Worm (Caenorhabditis elegans) whole organism, L3 larva: ENCODE measurements around the gene nhr-164.

Experiments used
- R02D3.7 ChIP-seq: fragments of 150-350 bp; optimal IDR thresholded peaks from 2 replicates; lab custom pipeline; 2014; ENCODE audit warnings: missing biosample characterization, missing genetic modification characterization
- ZK546.5 ChIP-seq: sonication (generic microtip); optimal IDR thresholded peaks from 2 replicates; lab custom pipeline; 2017; ENCODE audit warnings: missing biosample characterization, missing genetic modification characterization
- ama-1 ChIP-seq: fragments of 150-350 bp; optimal IDR thresholded peaks from 2 replicates; lab custom pipeline; 2018
- ceh-16 ChIP-seq: sonication (generic microtip); optimal IDR thresholded peaks from 2 replicates; lab custom pipeline; 2017; ENCODE audit warnings: missing biosample characterization, missing genetic modification characterization
- ceh-28 ChIP-seq: fragments of 150-350 bp; optimal IDR thresholded peaks from 2 replicates; lab custom pipeline; 2014; ENCODE audit warnings: missing biosample characterization, missing genetic modification reagents, missing genetic modification characterization
- ceh-82 ChIP-seq: fragments of 150-350 bp; optimal IDR thresholded peaks from 2 replicates; lab custom pipeline; 2014; ENCODE audit warnings: missing biosample characterization, missing genetic modification characterization
- ceh-9 ChIP-seq: sonication (generic microtip); optimal IDR thresholded peaks from 2 replicates; lab custom pipeline; 2018; ENCODE audit warnings: missing biosample characterization, missing genetic modification characterization
- daf-12 ChIP-seq: fragments of 150-350 bp; optimal IDR thresholded peaks from 2 replicates; lab custom pipeline; 2014; ENCODE audit warnings: missing biosample characterization, missing genetic modification reagents, missing genetic modification characterization
- egl-27 ChIP-seq: sonication (generic microtip); optimal IDR thresholded peaks from 4 replicates; lab custom pipeline; 2017; ENCODE audit warnings: missing biosample characterization, missing genetic modification reagents, missing genetic modification characterization
- egl-5 ChIP-seq: fragments of 150-350 bp; optimal IDR thresholded peaks from 2 replicates; lab custom pipeline; 2017; ENCODE audit warnings: missing biosample characterization, missing genetic modification reagents, missing genetic modification characterization, inconsistent platforms
- elt-1 ChIP-seq: fragments of 150-350 bp; optimal IDR thresholded peaks from 2 replicates; lab custom pipeline; 2014; ENCODE audit warnings: missing biosample characterization, missing genetic modification characterization
- elt-2 ChIP-seq: sonication (generic microtip); optimal IDR thresholded peaks from 2 replicates; lab custom pipeline; 2016; ENCODE audit warnings: missing genetic modification reagents, mild to moderate bottlenecking, missing genetic modification characterization, missing compliant biosample characterization
- elt-3 ChIP-seq, 3 experiments: fragments of 150-350 bp in 1 of 3; sonication (generic microtip) in 2 of 3; optimal IDR thresholded peaks; 2 replicates in 2 of 3; 4 replicates in 1 of 3; lab custom pipeline; 2014 to 2017; ENCODE audit warnings: missing biosample characterization in 3 of 3, missing genetic modification characterization in 3 of 3
- eor-1 ChIP-seq, 2 experiments: fragments of 150-350 bp; optimal IDR thresholded peaks; 2 replicates each; lab custom pipeline; 2014 to 2018; ENCODE audit warnings: missing biosample characterization in 2 of 2, missing genetic modification characterization in 2 of 2
- fkh-2 ChIP-seq: fragments of 150-350 bp; optimal IDR thresholded peaks from 2 replicates; lab custom pipeline; 2014; ENCODE audit warnings: missing biosample characterization, missing genetic modification reagents, missing genetic modification characterization
- fos-1 ChIP-seq: fragments of 150-350 bp; optimal IDR thresholded peaks from 2 replicates; lab custom pipeline; 2014; ENCODE audit warnings: missing biosample characterization, missing genetic modification characterization
- hmg-11 ChIP-seq: sonication (generic microtip); optimal IDR thresholded peaks from 2 replicates; lab custom pipeline; 2016; ENCODE audit warnings: missing genetic modification characterization, missing compliant biosample characterization
- lin-15B ChIP-seq: fragments of 150-350 bp; optimal IDR thresholded peaks from 2 replicates; lab custom pipeline; 2014; ENCODE audit warnings: missing biosample characterization, missing genetic modification characterization
- lin-39 ChIP-seq: fragments of 150-350 bp; optimal IDR thresholded peaks from 2 replicates; lab custom pipeline; 2018; ENCODE audit warnings: missing biosample characterization, missing genetic modification reagents, missing genetic modification characterization
- lsy-12 ChIP-seq: sonication (generic microtip); optimal IDR thresholded peaks from 2 replicates; lab custom pipeline; 2016; ENCODE audit warnings: mild to moderate bottlenecking, missing genetic modification characterization, missing compliant biosample characterization
- mdl-1 ChIP-seq: fragments of 150-350 bp; optimal IDR thresholded peaks from 2 replicates; lab custom pipeline; 2014; ENCODE audit warnings: missing biosample characterization, missing genetic modification characterization
- mml-1 ChIP-seq: fragments of 150-350 bp; sonication (generic microtip); optimal IDR thresholded peaks from 3 replicates; lab custom pipeline; 2014; ENCODE audit warnings: missing biosample characterization, missing genetic modification characterization
- nfya-1 ChIP-seq: sonication (generic microtip); optimal IDR thresholded peaks from 2 replicates; lab custom pipeline; 2017; ENCODE audit warnings: missing genetic modification characterization, mild to moderate bottlenecking, missing compliant biosample characterization, antibody characterized with exemption, moderate library complexity; ENCODE audit not compliant: insufficient read depth
- nhr-11 ChIP-seq: fragments of 150-350 bp; optimal IDR thresholded peaks from 2 replicates; lab custom pipeline; 2014; ENCODE audit warnings: missing biosample characterization, missing genetic modification characterization
- nhr-12 ChIP-seq: fragments of 150-350 bp; optimal IDR thresholded peaks from 2 replicates; lab custom pipeline; 2014; ENCODE audit warnings: missing biosample characterization, missing genetic modification characterization
- nhr-237 ChIP-seq: fragments of 150-350 bp; optimal IDR thresholded peaks from 2 replicates; lab custom pipeline; 2014; ENCODE audit warnings: missing biosample characterization, missing genetic modification characterization
- nhr-25 ChIP-seq: sonication (generic microtip); optimal IDR thresholded peaks from 2 replicates; lab custom pipeline; 2017; ENCODE audit warnings: missing biosample characterization, missing genetic modification characterization
- nhr-43 ChIP-seq: sonication (generic microtip); optimal IDR thresholded peaks from 2 replicates; lab custom pipeline; 2016; ENCODE audit warnings: mild to moderate bottlenecking, missing genetic modification characterization, missing compliant biosample characterization; ENCODE audit not compliant: poor library complexity, severe bottlenecking
- nhr-67 ChIP-seq: fragments of 150-350 bp; optimal IDR thresholded peaks from 2 replicates; lab custom pipeline; 2014; ENCODE audit warnings: missing biosample characterization, missing genetic modification characterization
- nhr-76 ChIP-seq: fragments of 150-350 bp; sonication (generic microtip); optimal IDR thresholded peaks from 5 replicates; lab custom pipeline; 2014; ENCODE audit warnings: missing biosample characterization, missing genetic modification characterization
- nhr-77 ChIP-seq: fragments of 150-350 bp; optimal IDR thresholded peaks from 2 replicates; lab custom pipeline; 2014; ENCODE audit warnings: missing biosample characterization, missing genetic modification characterization
- pha-4 ChIP-seq: fragments of 150-350 bp; optimal IDR thresholded peaks from 2 replicates; lab custom pipeline; 2014; ENCODE audit warnings: missing biosample characterization, missing genetic modification reagents, missing genetic modification characterization
- pqm-1 ChIP-seq: fragments of 150-350 bp; optimal IDR thresholded peaks from 2 replicates; lab custom pipeline; 2017; ENCODE audit warnings: missing biosample characterization, missing genetic modification characterization, inconsistent platforms
- sea-2 ChIP-seq: fragments of 150-350 bp; sonication (generic microtip); optimal IDR thresholded peaks from 4 replicates; lab custom pipeline; 2014; ENCODE audit warnings: missing biosample characterization, missing genetic modification reagents, missing genetic modification characterization
- skn-1 ChIP-seq: fragments of 150-350 bp; optimal IDR thresholded peaks from 2 replicates; lab custom pipeline; 2014; ENCODE audit warnings: missing biosample characterization, missing genetic modification characterization
- snpc-4 ChIP-seq: fragments of 150-350 bp; optimal IDR thresholded peaks from 2 replicates; lab custom pipeline; 2014; ENCODE audit warnings: missing biosample characterization, missing genetic modification characterization
- unc-39 ChIP-seq: sonication (generic microtip); optimal IDR thresholded peaks from 4 replicates; lab custom pipeline; 2017; ENCODE audit warnings: missing biosample characterization, missing genetic modification characterization
- unc-62 ChIP-seq: fragments of 150-350 bp; sonication (generic microtip); optimal IDR thresholded peaks from 4 replicates; lab custom pipeline; 2014; ENCODE audit warnings: missing biosample characterization, missing genetic modification reagents, missing genetic modification characterization
- zag-1 ChIP-seq: fragments of 150-350 bp; optimal IDR thresholded peaks from 2 replicates; lab custom pipeline; 2014; ENCODE audit warnings: missing biosample characterization, missing genetic modification characterization
- ztf-11 ChIP-seq: fragments of 150-350 bp; optimal IDR thresholded peaks from 2 replicates; lab custom pipeline; 2014; ENCODE audit warnings: missing biosample characterization, missing genetic modification characterization
- ztf-4 ChIP-seq: fragments of 150-350 bp; optimal IDR thresholded peaks from 2 replicates; lab custom pipeline; 2014; ENCODE audit warnings: missing biosample characterization, missing genetic modification characterization

The nhr-164 gene

DNA sequence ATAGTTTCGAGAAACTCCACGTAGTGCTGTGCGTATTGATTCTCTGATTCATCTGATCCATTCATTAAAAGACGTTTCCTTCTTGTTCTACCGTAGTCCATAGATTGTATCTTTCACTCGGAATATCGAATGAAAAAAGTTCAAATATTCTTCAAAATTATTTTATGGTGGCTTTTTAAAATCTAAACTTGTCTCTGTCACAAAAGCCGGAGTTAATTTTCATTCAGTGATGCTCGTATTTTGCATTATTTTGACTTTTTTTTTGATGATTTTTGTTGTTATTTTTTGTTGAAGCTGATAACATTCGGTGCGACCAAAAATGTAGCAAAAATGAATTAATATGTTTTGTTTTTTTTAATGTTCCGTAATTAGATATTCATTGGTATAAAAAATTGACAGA, at the start of gene nhr-164:
nhr-164 (minus strand) TSS at position 101 of the 400 bp plus-strand sequence.
- no peak for TF ChIP-seq ztf-11 (tag; lab: Kevin White, UChicago)
- TF ChIP-seq unc-39 (tag; lab: Kevin White, UChicago): no peak
- no peak for TF ChIP-seq elt-3 (tag; optimal IDR thresholded peaks at IDR 0.05; lab: Kevin White, UChicago)
- no peak for TF ChIP-seq pqm-1 (tag; lab: Kevin White, UChicago)
- TF ChIP-seq mdl-1 (tag; lab: Kevin White, UChicago): no peak
- no peak for TF ChIP-seq egl-5
- TF ChIP-seq ZK546.5 (tag; lab: Kevin White, UChicago): no peak
- no peak for TF ChIP-seq pha-4 (tag; lab: Kevin White, UChicago)
- TF ChIP-seq nhr-25 (tag; lab: Kevin White, UChicago): no peak
- TF ChIP-seq nfya-1 (tag; lab: Kevin White, UChicago): no peak
- no peak for TF ChIP-seq elt-2 (tag; lab: Kevin White, UChicago)
- TF ChIP-seq zag-1: no peak

DNA sequence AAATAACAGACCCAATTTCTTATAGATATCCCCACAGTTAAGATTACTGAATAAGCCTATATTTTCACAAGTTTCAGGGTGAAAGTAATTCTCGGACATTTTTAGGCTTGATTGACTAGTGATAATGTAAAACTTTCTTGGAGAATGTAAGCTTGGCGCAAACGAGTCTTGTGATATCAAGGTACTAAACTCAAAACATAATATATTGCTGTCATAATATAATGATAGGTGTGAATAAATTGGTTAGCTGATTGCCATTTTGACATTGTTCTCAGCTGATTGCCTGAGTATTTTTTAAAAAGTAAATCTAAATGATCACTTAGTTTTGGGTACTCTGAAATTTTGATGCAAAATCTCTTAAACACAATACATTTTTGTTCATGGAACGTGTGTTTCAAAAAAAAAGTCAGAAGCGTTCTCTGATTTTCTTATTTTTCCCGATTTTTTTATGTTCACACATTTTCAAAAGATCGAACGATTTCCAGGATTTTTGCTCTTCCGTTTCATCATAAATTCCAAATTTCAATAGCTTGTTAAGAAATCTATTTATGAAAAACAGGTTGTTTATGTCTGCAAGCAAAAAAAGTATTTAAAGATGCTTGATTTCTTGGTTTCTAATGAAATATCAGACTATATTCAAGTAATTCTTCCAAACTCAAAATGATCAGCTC, 45.9 kb upstream of the nhr-164 start, which contains the start of the genes srw-19 and srx-51:
srw-19 (minus strand) TSS at position 101 of the 671 bp plus-strand sequence.
srx-51 (plus strand) TSS at position 621 of the 671 bp plus-strand sequence.
- no peak for TF ChIP-seq ceh-9 (tag; lab: Kevin White, UChicago)
- no peak for TF ChIP-seq nhr-11
- no peak for TF ChIP-seq ztf-11 (tag; lab: Kevin White, UChicago)
- no peak for TF ChIP-seq lin-15B (tag; lab: Kevin White, UChicago)
- no peak for TF ChIP-seq fos-1
- TF ChIP-seq ceh-28 (tag; lab: Kevin White, UChicago): no peak
- TF ChIP-seq elt-3 (tag; optimal IDR thresholded peaks at IDR 0.05; lab: Kevin White, UChicago): no peak
- TF ChIP-seq lsy-12 (tag; lab: Kevin White, UChicago): no peak
- no peak for TF ChIP-seq nhr-76 (tag; lab: Kevin White, UChicago)
- TF ChIP-seq ZK546.5 (tag; lab: Kevin White, UChicago): no peak
- TF ChIP-seq nhr-67 (tag; lab: Kevin White, UChicago): no peak
- no peak for TF ChIP-seq ama-1 (lab: Kevin White, UChicago)
- TF ChIP-seq nhr-25 (tag; lab: Kevin White, UChicago): no peak
- TF ChIP-seq ztf-4 (tag; lab: Kevin White, UChicago): no peak
- TF ChIP-seq egl-27 (tag; lab: Kevin White, UChicago): no peak
- TF ChIP-seq elt-2 (tag; lab: Kevin White, UChicago): no peak
- no peak for TF ChIP-seq ceh-16 (tag; lab: Kevin White, UChicago)
- no peak for TF ChIP-seq R02D3.7 (tag; lab: Kevin White, UChicago)
- TF ChIP-seq nhr-12: no peak

DNA sequence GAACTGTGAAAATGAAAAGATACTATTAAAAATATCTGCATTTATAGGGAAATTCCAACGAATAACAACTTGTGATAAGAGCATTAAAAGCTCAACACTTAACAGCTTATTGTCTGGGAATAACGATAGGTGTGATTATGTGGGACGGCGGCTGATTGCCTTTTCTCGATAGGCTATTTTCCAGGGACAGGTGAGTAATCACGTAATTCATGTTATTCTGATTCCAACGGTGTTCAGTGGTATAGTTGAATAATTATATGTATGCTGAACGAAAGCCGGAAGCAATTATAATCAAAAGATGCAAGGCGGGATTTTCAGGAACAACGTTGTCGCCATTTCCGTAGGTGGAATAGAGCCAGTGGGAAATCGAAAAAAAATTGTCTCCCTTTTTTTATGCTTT, 41.4 kb upstream of the nhr-164 start, which contains the start of gene srw-17:
srw-17 (minus strand) TSS at position 101 of the 400 bp plus-strand sequence.
- TF ChIP-seq pqm-1 (tag; lab: Kevin White, UChicago) (no peak), elt-1 (tag; lab: Kevin White, UChicago) (no peak), hmg-11 (tag; lab: Kevin White, UChicago) (no peak), ama-1 (lab: Kevin White, UChicago) (no peak), daf-12 (tag; lab: Kevin White, UChicago) (no peak), unc-62 (GFP tag; lab: Kevin White, UChicago) (no peak), nhr-25 (tag; lab: Kevin White, UChicago) (no peak), snpc-4 (no peak), ZK546.5 (tag; lab: Kevin White, UChicago) (no peak), fos-1 (no peak), ceh-9 (tag; lab: Kevin White, UChicago) (no peak), unc-39 (tag; lab: Kevin White, UChicago) (no peak), lin-15B (tag; lab: Kevin White, UChicago) (no peak)

DNA sequence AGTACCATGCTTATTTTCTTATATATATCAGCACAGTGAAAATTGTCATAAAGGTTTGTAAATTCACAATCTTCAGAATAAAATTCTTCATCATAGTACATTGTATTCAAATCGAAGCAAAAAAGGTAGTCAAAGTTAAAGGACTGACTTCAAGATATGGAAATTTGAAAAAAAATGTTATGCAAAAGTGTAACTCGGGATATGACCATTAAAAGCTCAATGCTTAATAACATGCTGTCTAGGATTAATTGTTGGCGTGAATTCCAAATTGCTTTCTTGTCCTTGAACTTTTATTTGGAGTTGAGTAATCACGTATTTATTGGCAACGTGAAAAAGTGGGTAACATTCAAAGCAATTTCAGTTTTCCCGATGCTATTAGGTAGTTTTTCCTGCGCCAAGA, 39.2 kb upstream of the nhr-164 start, which contains the start of gene srw-16:
srw-16 (minus strand) TSS at position 101 of the 400 bp plus-strand sequence.
- TF ChIP-seq daf-12 (tag; lab: Kevin White, UChicago): no peak
- no peak for TF ChIP-seq pha-4 (tag; lab: Kevin White, UChicago)
- no peak for TF ChIP-seq sea-2 (GFP tag; lab: Kevin White, UChicago)

DNA sequence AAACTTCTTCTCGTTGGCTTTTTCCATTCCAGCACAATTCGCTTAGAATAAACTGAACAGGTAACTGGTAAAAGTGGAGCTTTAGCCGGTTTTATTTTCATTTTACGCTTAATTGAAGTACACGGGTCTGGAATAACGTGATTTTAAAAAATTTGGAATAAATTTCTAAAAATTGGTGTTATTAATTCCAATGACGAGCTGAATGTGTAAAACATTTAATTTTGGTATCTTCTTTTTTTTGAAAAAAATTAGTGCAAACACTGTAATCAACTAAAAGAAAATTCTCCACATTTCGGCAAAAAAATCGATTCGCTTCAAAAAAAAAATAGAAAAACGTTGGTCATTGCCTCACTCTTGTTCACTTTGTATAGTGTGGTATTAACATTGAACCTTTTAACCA, 36.7 kb upstream of the nhr-164 start, which contains the start of gene T10H4.4:
T10H4.4 (minus strand) TSS at position 101 of the 400 bp plus-strand sequence.
- TF ChIP-seq ceh-82 (tag; lab: Kevin White, UChicago): no peak
- TF ChIP-seq snpc-4: no peak
- TF ChIP-seq nhr-43: no peak
- TF ChIP-seq mml-1: no peak
- no peak for TF ChIP-seq nhr-12
- no peak for TF ChIP-seq daf-12 (tag; lab: Kevin White, UChicago)
- no peak for TF ChIP-seq skn-1
- no peak for TF ChIP-seq mdl-1 (tag; lab: Kevin White, UChicago)
- no peak for TF ChIP-seq nhr-237 (tag; lab: Kevin White, UChicago)
- TF ChIP-seq pha-4 (tag; lab: Kevin White, UChicago): no peak
- TF ChIP-seq fos-1: no peak
- TF ChIP-seq ceh-9 (tag; lab: Kevin White, UChicago): no peak
- no peak for TF ChIP-seq ztf-4 (tag; lab: Kevin White, UChicago)
- TF ChIP-seq sea-2 (GFP tag; lab: Kevin White, UChicago): no peak
- no peak for TF ChIP-seq eor-1 (tag; optimal IDR thresholded peaks at IDR 0.05; lab: Kevin White, UChicago)
- no peak for TF ChIP-seq nhr-77
- no peak for TF ChIP-seq fkh-2
- no peak for TF ChIP-seq R02D3.7 (tag; lab: Kevin White, UChicago)
- TF ChIP-seq lin-39 (tag; lab: Kevin White, UChicago): no peak
